Worm (Caenorhabditis elegans): ENCODE results near the gene T27F7.12.

T27F7.12 gene

DNA sequence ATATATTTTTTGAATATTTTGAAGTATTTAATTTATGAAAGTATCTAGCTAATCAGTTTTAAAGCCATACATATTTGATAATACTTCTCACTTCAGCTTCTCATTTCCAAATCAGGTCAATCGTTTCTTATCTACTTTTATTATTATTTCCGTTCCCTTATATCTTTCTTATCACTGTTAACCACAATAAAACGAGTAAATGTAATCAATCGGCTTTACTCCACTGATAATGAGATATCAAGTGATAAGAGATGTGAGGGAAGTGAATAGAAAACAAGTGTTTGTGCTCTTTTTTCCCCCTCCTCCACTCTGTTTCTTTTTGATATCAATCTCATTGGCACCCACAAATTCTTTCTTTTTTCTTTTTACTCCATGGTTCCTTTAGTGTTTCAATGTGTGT, 23.3 kb upstream of the T27F7.12 start:
- no peak for TF ChIP-seq hnd-1 (tag; optimal IDR thresholded peaks at IDR 0.05)
- no peak for TF ChIP-seq tbx-11 (GFP tag; IDR thresholded peaks at IDR 0.05)
- no peak for TF ChIP-seq ceh-36 (tag; optimal IDR thresholded peaks at IDR 0.05)
- no peak for TF ChIP-seq hmg-4 (GFP tag; optimal IDR thresholded peaks at IDR 0.05)
- TF ChIP-seq tra-4 (tag; optimal IDR thresholded peaks at IDR 0.05): no peak
- no peak for TF ChIP-seq scrt-1 (GFP tag; IDR thresholded peaks at IDR 0.05)

DNA sequence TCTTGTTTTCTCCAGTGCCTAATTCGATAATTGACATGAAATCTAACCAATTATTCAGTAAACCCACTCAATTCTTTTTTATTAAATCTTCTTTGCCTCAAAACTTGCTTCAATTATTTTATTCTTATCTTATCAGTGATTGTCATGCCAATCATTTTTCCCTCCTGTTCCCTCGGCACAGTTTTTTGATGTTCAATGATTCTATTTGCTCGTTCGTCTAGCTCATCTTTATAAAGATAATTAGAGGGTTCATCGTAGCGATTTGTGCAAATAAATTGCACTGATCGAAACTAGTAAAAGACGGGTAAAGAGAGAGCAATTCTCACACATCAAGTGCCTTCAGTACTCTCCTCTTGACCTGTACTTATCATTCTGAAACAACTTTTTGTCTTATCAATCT, 22.3 kb upstream of the T27F7.12 start:
- TF ChIP-seq ama-1 (optimal IDR thresholded peaks at IDR 0.05) (no peak), ets-7 (tag; optimal IDR thresholded peaks at IDR 0.05) (no peak), hmbx-1 (tag; optimal IDR thresholded peaks at IDR 0.05) (no peak), flt-1 (GFP tag; IDR thresholded peaks at IDR 0.05) (no peak)

DNA sequence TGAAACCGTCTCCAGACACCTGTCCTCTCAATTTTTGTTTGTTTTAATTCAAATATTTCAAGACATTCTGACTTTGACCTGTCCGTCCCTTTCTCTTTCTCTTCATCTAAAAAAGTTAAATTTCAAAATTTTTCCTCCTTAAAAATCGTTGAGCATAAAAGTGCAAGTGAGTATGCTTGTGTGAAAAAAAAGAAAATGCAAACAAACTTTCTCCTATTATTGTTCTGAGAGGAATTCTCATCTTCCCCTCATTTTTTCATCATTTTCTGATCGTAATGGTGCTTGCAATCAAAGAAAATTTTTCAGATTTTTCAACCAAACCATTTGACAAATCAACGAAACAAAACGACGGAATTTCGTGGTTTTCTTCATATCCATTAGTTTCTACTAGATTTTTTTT, 21.0 kb upstream of the T27F7.12 start, which contains the start of gene shc-2:
shc-2 (plus strand) TSS at position 301 of the 400 bp plus-strand sequence.
- no peak for TF ChIP-seq pes-1 (GFP tag; IDR thresholded peaks at IDR 0.05)
- no peak for TF ChIP-seq ama-1 (optimal IDR thresholded peaks at IDR 0.05)
- no peak for TF ChIP-seq hmg-4 (GFP tag; optimal IDR thresholded peaks at IDR 0.05)
- TF ChIP-seq hnd-1 (tag; optimal IDR thresholded peaks at IDR 0.05): no peak
- TF ChIP-seq sea-1 (GFP tag; conservative IDR thresholded peaks at IDR 0.05): no peak
- no peak for TF ChIP-seq ceh-36 (tag; optimal IDR thresholded peaks at IDR 0.05)
- TF ChIP-seq hmbx-1 (tag; optimal IDR thresholded peaks at IDR 0.05): no peak
- no peak for TF ChIP-seq B0310.2 (tag; optimal IDR thresholded peaks at IDR 0.05)
- no peak for TF ChIP-seq ets-7 (tag; optimal IDR thresholded peaks at IDR 0.05)
- no peak for TF ChIP-seq tbx-37 (GFP tag; conservative IDR thresholded peaks at IDR 0.05)
- no peak for TF ChIP-seq scrt-1 (GFP tag; IDR thresholded peaks at IDR 0.05)
- TF ChIP-seq ceh-13 (GFP tag; optimal IDR thresholded peaks at IDR 0.05): no peak
- no peak for TF ChIP-seq F13C5.2 (tag; optimal IDR thresholded peaks at IDR 0.05)
- no peak for TF ChIP-seq flt-1 (GFP tag; IDR thresholded peaks at IDR 0.05)
- no peak for TF ChIP-seq aly-1 (tag; optimal IDR thresholded peaks at IDR 0.05)
- no peak for TF ChIP-seq tra-4 (tag; optimal IDR thresholded peaks at IDR 0.05)
- no peak for TF ChIP-seq tbx-11 (GFP tag; IDR thresholded peaks at IDR 0.05)

ce11 chrII:4974448-4974951, 15.4 kb upstream of the T27F7.12 start:
- no peak for TF ChIP-seq tbx-11 (GFP tag; IDR thresholded peaks at IDR 0.05)
- TF ChIP-seq scrt-1 (GFP tag; IDR thresholded peaks at IDR 0.05): no peak
- TF ChIP-seq hnd-1 (tag; optimal IDR thresholded peaks at IDR 0.05): no peak
- TF ChIP-seq sea-1 (GFP tag; conservative IDR thresholded peaks at IDR 0.05): no peak
- no peak for TF ChIP-seq aly-1 (tag; optimal IDR thresholded peaks at IDR 0.05)
- TF ChIP-seq hmbx-1 (tag; optimal IDR thresholded peaks at IDR 0.05): no peak
- TF ChIP-seq hmg-4 (GFP tag; optimal IDR thresholded peaks at IDR 0.05): no peak

ce11 chrII:4975311-4975710, 14.6 kb upstream of the T27F7.12 start:
- TF ChIP-seq pes-1 (GFP tag; IDR thresholded peaks at IDR 0.05) (no peak), sea-1 (GFP tag; conservative IDR thresholded peaks at IDR 0.05) (no peak), scrt-1 (GFP tag; IDR thresholded peaks at IDR 0.05) (no peak), tbx-11 (GFP tag; IDR thresholded peaks at IDR 0.05) (no peak), F13C5.2 (tag; optimal IDR thresholded peaks at IDR 0.05) (no peak), ets-7 (tag; optimal IDR thresholded peaks at IDR 0.05) (no peak)

ce11 chrII:4981682-4982404, 8.1 kb upstream of the T27F7.12 start:
- no peak for TF ChIP-seq B0310.2 (tag; optimal IDR thresholded peaks at IDR 0.05)

ce11 chrII:4984151-4984550, 5.8 kb upstream of the T27F7.12 start:
- TF ChIP-seq ceh-36 (tag; optimal IDR thresholded peaks at IDR 0.05) (no peak), scrt-1 (GFP tag; IDR thresholded peaks at IDR 0.05) (no peak), aly-1 (tag; optimal IDR thresholded peaks at IDR 0.05) (no peak), ceh-13 (GFP tag; optimal IDR thresholded peaks at IDR 0.05) (no peak), tbx-37 (GFP tag; conservative IDR thresholded peaks at IDR 0.05) (no peak), B0310.2 (tag; optimal IDR thresholded peaks at IDR 0.05) (no peak), tbx-11 (GFP tag; IDR thresholded peaks at IDR 0.05) (no peak), pes-1 (GFP tag; IDR thresholded peaks at IDR 0.05) (no peak)

DNA sequence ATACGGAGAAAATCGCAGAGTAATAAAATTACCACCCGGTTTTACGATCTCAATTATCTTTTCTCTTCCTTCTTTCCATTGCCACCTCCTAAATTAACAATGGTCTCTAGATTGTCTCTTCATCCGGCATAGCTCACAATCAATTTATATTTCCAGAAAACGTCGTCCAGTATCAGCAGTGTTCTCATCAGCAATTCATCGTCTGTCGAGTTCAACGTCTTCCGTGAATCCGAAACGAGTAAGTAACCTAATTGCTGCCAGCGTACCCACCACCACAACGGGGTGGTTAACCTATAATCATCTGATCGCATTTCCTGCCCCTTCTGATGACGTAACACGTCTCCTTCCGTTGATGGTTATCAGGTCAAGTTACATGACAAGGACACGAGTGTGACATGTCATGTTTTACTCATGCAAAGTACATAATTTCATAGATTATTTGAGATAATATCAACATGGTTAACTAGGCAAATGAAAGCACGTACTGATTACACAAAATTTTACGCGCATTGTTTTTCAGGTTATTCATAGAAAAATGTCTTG, 3.9 kb upstream of the T27F7.12 start:
- no peak for TF ChIP-seq ceh-13 (GFP tag; optimal IDR thresholded peaks at IDR 0.05)
- no peak for TF ChIP-seq tra-4 (tag; optimal IDR thresholded peaks at IDR 0.05)
- no peak for TF ChIP-seq hmg-4 (GFP tag; optimal IDR thresholded peaks at IDR 0.05)
- no peak for TF ChIP-seq hmbx-1 (tag; optimal IDR thresholded peaks at IDR 0.05)
- no peak for TF ChIP-seq flt-1 (GFP tag; IDR thresholded peaks at IDR 0.05)
- no peak for TF ChIP-seq tbx-11 (GFP tag; IDR thresholded peaks at IDR 0.05)
- no peak for TF ChIP-seq tbx-37 (GFP tag; conservative IDR thresholded peaks at IDR 0.05)
- TF ChIP-seq ets-7 (tag; optimal IDR thresholded peaks at IDR 0.05): no peak
- TF ChIP-seq pes-1 (GFP tag; IDR thresholded peaks at IDR 0.05): no peak
- TF ChIP-seq B0310.2 (tag; optimal IDR thresholded peaks at IDR 0.05): no peak
- no peak for TF ChIP-seq scrt-1 (GFP tag; IDR thresholded peaks at IDR 0.05)
- no peak for TF ChIP-seq aly-1 (tag; optimal IDR thresholded peaks at IDR 0.05)

Data from whole organism, early embryonic.